Fruit fly (Drosophila melanogaster) whole organism, prepupa: ENCODE results near the gene CG4789.
A peak's percentile ranks its signal among the peaks of the same experiment; 100 is the strongest.

Source experiments
- Blimp-1 ChIP-seq: fragments of 200-800 bp; sonication (Bioruptor generic); optimal IDR thresholded peaks from 3 replicates; lab custom pipeline; 2017; ENCODE audit warnings: missing biosample characterization, missing genetic modification characterization, mild to moderate bottlenecking, moderate library complexity, missing genetic modification reagents
- CG10631 ChIP-seq: fragments of 200-800 bp; sonication (Bioruptor generic); optimal IDR thresholded peaks from 2 replicates; lab custom pipeline; 2016; ENCODE audit warnings: missing biosample characterization, missing genetic modification characterization
- CG10669 ChIP-seq: fragments of 200-800 bp; sonication (Bioruptor generic); optimal IDR thresholded peaks from 3 replicates; lab custom pipeline; 2018; ENCODE audit warnings: missing biosample characterization, mild to moderate bottlenecking, missing genetic modification characterization, moderate library complexity
- CG11294 ChIP-seq: fragments of 200-800 bp; sonication (Bioruptor generic); IDR thresholded peaks from 2 replicates; pipeline ENCODE4 v1.3.6; 2022; ENCODE audit warnings: missing biosample characterization, missing genetic modification characterization
- CG11762 ChIP-seq: fragments of 200-800 bp; sonication (Bioruptor generic); optimal IDR thresholded peaks from 3 replicates; lab custom pipeline; 2016; ENCODE audit warnings: missing biosample characterization, missing genetic modification characterization; ENCODE audit not compliant: insufficient read depth
- CG11902 ChIP-seq: fragments of 200-800 bp; sonication (Bioruptor generic); optimal IDR thresholded peaks from 3 replicates; lab custom pipeline; 2016; ENCODE audit warnings: missing biosample characterization, missing genetic modification characterization
- CG15336 ChIP-seq: fragments of 200-800 bp; sonication (Bioruptor generic); IDR thresholded peaks from 2 replicates; pipeline ENCODE4 v1.3.6; 2022; ENCODE audit warnings: missing biosample characterization, missing genetic modification characterization
- CG1621 ChIP-seq: fragments of 200-800 bp; sonication (Bioruptor generic); optimal IDR thresholded peaks from 3 replicates; lab custom pipeline; 2018; ENCODE audit warnings: missing biosample characterization, mild to moderate bottlenecking, missing genetic modification characterization
- CG16779 ChIP-seq: fragments of 200-800 bp; sonication (Bioruptor generic); optimal IDR thresholded peaks from 3 replicates; lab custom pipeline; 2017; ENCODE audit warnings: missing biosample characterization, mild to moderate bottlenecking, missing genetic modification characterization
- CG31627 ChIP-seq: fragments of 200-800 bp; sonication (Bioruptor generic); optimal IDR thresholded peaks from 3 replicates; lab custom pipeline; 2016; ENCODE audit warnings: missing biosample characterization, missing genetic modification characterization
- CG32006 ChIP-seq: fragments of 200-800 bp; sonication (Bioruptor generic); optimal IDR thresholded peaks from 3 replicates; lab custom pipeline; 2017; ENCODE audit warnings: missing biosample characterization, mild to moderate bottlenecking, missing genetic modification characterization
- CG3919 ChIP-seq: fragments of 200-800 bp; sonication (Bioruptor generic); optimal IDR thresholded peaks from 3 replicates; lab custom pipeline; 2016; ENCODE audit warnings: missing biosample characterization, missing genetic modification characterization
- CG4318 ChIP-seq: fragments of 200-800 bp; sonication (Bioruptor generic); optimal IDR thresholded peaks from 3 replicates; lab custom pipeline; 2017; ENCODE audit warnings: missing biosample characterization, mild to moderate bottlenecking, missing genetic modification characterization
- CG6163 ChIP-seq: fragments of 200-800 bp; sonication (Bioruptor generic); IDR thresholded peaks from 3 replicates; pipeline ENCODE4 v1.3.6; 2022; ENCODE audit warnings: missing biosample characterization, missing genetic modification characterization
- CG6276 ChIP-seq: fragments of 200-800 bp; sonication (Bioruptor generic); optimal IDR thresholded peaks from 2 replicates; lab custom pipeline; 2017; ENCODE audit warnings: missing biosample characterization, mild to moderate bottlenecking, missing genetic modification characterization
- CG6792 ChIP-seq: fragments of 200-800 bp; sonication (Bioruptor generic); optimal IDR thresholded peaks from 3 replicates; lab custom pipeline; 2016; ENCODE audit warnings: missing biosample characterization, missing genetic modification characterization
- CG6808 ChIP-seq: fragments of 200-800 bp; sonication (Bioruptor generic); optimal IDR thresholded peaks from 3 replicates; lab custom pipeline; 2017; ENCODE audit warnings: missing biosample characterization, missing genetic modification characterization, mild to moderate bottlenecking, moderate library complexity, missing genetic modification reagents
- CG6854 ChIP-seq: fragments of 200-800 bp; sonication (Bioruptor generic); optimal IDR thresholded peaks from 2 replicates; lab custom pipeline; 2017; ENCODE audit warnings: missing biosample characterization, mild to moderate bottlenecking, missing genetic modification characterization
- CG7368 ChIP-seq: fragments of 200-800 bp; sonication (Bioruptor generic); optimal IDR thresholded peaks from 3 replicates; lab custom pipeline; 2016; ENCODE audit warnings: missing biosample characterization, missing genetic modification characterization
- CG8119 ChIP-seq: fragments of 200-800 bp; sonication (Bioruptor generic); IDR thresholded peaks from 3 replicates; pipeline ENCODE4 v1.3.6; 2022; ENCODE audit warnings: missing biosample characterization, missing genetic modification characterization
- CG8319 ChIP-seq: fragments of 200-800 bp; sonication (Bioruptor generic); optimal IDR thresholded peaks from 3 replicates; lab custom pipeline; 2016; ENCODE audit warnings: missing biosample characterization, missing genetic modification characterization
- Eip75B ChIP-seq: fragments of 200-800 bp; sonication (Bioruptor generic); optimal IDR thresholded peaks from 3 replicates; lab custom pipeline; 2016; ENCODE audit warnings: missing biosample characterization, missing genetic modification characterization
- Eip78C ChIP-seq: fragments of 200-800 bp; sonication (Bioruptor generic); peaks from one replicate; lab custom pipeline; 2016; ENCODE audit warnings: missing biosample characterization, missing genetic modification characterization
- Eip93F ChIP-seq: fragments of 200-800 bp; sonication (Bioruptor generic); optimal IDR thresholded peaks from 2 replicates; lab custom pipeline; 2016; ENCODE audit warnings: missing biosample characterization, mild to moderate bottlenecking, missing genetic modification characterization
- Ets21C ChIP-seq: fragments of 200-800 bp; sonication (Bioruptor generic); optimal IDR thresholded peaks from 3 replicates; lab custom pipeline; 2016; ENCODE audit warnings: missing biosample characterization, missing genetic modification characterization
- Ets96B ChIP-seq: fragments of 200-800 bp; optimal IDR thresholded peaks from 2 replicates; lab custom pipeline; 2019; ENCODE audit warnings: missing biosample characterization, mild to moderate bottlenecking, missing genetic modification characterization, moderate library complexity
- Hr38 ChIP-seq: sonication (Bioruptor generic); optimal IDR thresholded peaks from 2 replicates; lab custom pipeline; 2016; ENCODE audit warnings: missing biosample characterization, missing genetic modification characterization
- Hr39 ChIP-seq: fragments of 200-800 bp; sonication (Bioruptor generic); optimal IDR thresholded peaks from 2 replicates; lab custom pipeline; 2016; ENCODE audit warnings: missing biosample characterization, missing genetic modification characterization
- Hr4 ChIP-seq: fragments of 200-800 bp; sonication (Bioruptor generic); optimal IDR thresholded peaks from 3 replicates; lab custom pipeline; 2016; ENCODE audit warnings: missing biosample characterization, missing genetic modification characterization
- Lpt ChIP-seq: fragments of 200-800 bp; sonication (Bioruptor generic); optimal IDR thresholded peaks from 3 replicates; lab custom pipeline; 2016; ENCODE audit warnings: missing biosample characterization, missing genetic modification characterization
- Met ChIP-seq: fragments of 200-800 bp; sonication (Bioruptor generic); optimal IDR thresholded peaks from 3 replicates; lab custom pipeline; 2016; ENCODE audit warnings: missing biosample characterization, missing genetic modification characterization
- OdsH ChIP-seq: fragments of 200-800 bp; sonication (Bioruptor generic); optimal IDR thresholded peaks from 3 replicates; lab custom pipeline; 2016; ENCODE audit warnings: missing biosample characterization, missing genetic modification characterization
- Smox ChIP-seq: fragments of 200-800 bp; sonication (Bioruptor generic); optimal IDR thresholded peaks from 3 replicates; lab custom pipeline; 2016; ENCODE audit warnings: missing biosample characterization, missing genetic modification characterization
- Sox102F ChIP-seq: fragments of 200-800 bp; sonication (Bioruptor generic); optimal IDR thresholded peaks from 2 replicates; lab custom pipeline; 2016; ENCODE audit warnings: missing biosample characterization, mild to moderate bottlenecking, missing genetic modification characterization
- Sox15 ChIP-seq: fragments of 200-800 bp; sonication (Bioruptor generic); optimal IDR thresholded peaks from 3 replicates; lab custom pipeline; 2016; ENCODE audit warnings: missing biosample characterization, missing genetic modification characterization
- achi ChIP-seq: fragments of 200-800 bp; sonication (Bioruptor generic); optimal IDR thresholded peaks from 3 replicates; lab custom pipeline; 2016; ENCODE audit warnings: missing biosample characterization, missing genetic modification characterization
- acj6 ChIP-seq: fragments of 200-800 bp; sonication (Bioruptor generic); optimal IDR thresholded peaks from 3 replicates; lab custom pipeline; 2016; ENCODE audit warnings: missing biosample characterization, missing genetic modification characterization
- cyc ChIP-seq: fragments of 200-800 bp; sonication (Bioruptor generic); optimal IDR thresholded peaks from 3 replicates; lab custom pipeline; 2016; ENCODE audit warnings: missing biosample characterization, missing genetic modification characterization
- dsx ChIP-seq: fragments of 200-800 bp; optimal IDR thresholded peaks from 3 replicates; lab custom pipeline; 2019; ENCODE audit warnings: missing biosample characterization, mild to moderate bottlenecking, missing genetic modification characterization, moderate library complexity; ENCODE audit not compliant: poor library complexity, severe bottlenecking
- eg ChIP-seq: fragments of 200-800 bp; sonication (Bioruptor generic); IDR thresholded peaks from 3 replicates; pipeline ENCODE4 v1.3.6; 2022; ENCODE audit warnings: missing biosample characterization, missing genetic modification characterization
- esn ChIP-seq: fragments of 200-800 bp; sonication (Bioruptor generic); optimal IDR thresholded peaks from 2 replicates; lab custom pipeline; 2016; ENCODE audit warnings: missing biosample characterization, mild to moderate bottlenecking, missing genetic modification characterization, moderate library complexity
- fd59A ChIP-seq: fragments of 200-800 bp; sonication (Bioruptor generic); optimal IDR thresholded peaks from 2 replicates; lab custom pipeline; 2017; ENCODE audit warnings: missing biosample characterization, mild to moderate bottlenecking, missing genetic modification characterization, missing genetic modification reagents
- fd85E ChIP-seq: fragments of 200-800 bp; sonication (Bioruptor generic); optimal IDR thresholded peaks from 3 replicates; lab custom pipeline; 2016; ENCODE audit warnings: missing biosample characterization, missing genetic modification characterization
- net ChIP-seq: fragments of 200-800 bp; sonication (Bioruptor generic); optimal IDR thresholded peaks from 3 replicates; lab custom pipeline; 2016; ENCODE audit warnings: missing biosample characterization, missing genetic modification characterization
- pdm3 ChIP-seq: fragments of 200-800 bp; sonication (Bioruptor generic); optimal IDR thresholded peaks from 3 replicates; lab custom pipeline; 2016; ENCODE audit warnings: missing biosample characterization, missing genetic modification characterization
- salr ChIP-seq, 2 experiments: fragments of 200-800 bp; sonication (Bioruptor generic); optimal IDR thresholded peaks; 3 replicates each; lab custom pipeline; 2016 to 2018; ENCODE audit warnings: missing biosample characterization in 2 of 2, missing genetic modification characterization in 2 of 2, mild to moderate bottlenecking in 1 of 2
- spab ChIP-seq: fragments of 200-800 bp; sonication (Bioruptor generic); optimal IDR thresholded peaks from 2 replicates; lab custom pipeline; 2017; ENCODE audit warnings: missing biosample characterization, mild to moderate bottlenecking, missing genetic modification characterization, missing genetic modification reagents
- ss ChIP-seq, 2 experiments: fragments of 200-800 bp; sonication (Bioruptor generic); optimal IDR thresholded peaks; 2 replicates in 1 of 2; 3 replicates in 1 of 2; lab custom pipeline; 2017 to 2018; ENCODE audit warnings: mild to moderate bottlenecking in 2 of 2, missing biosample characterization in 2 of 2, missing genetic modification characterization in 2 of 2, moderate library complexity in 1 of 2
- svp ChIP-seq: fragments of 200-800 bp; sonication (Bioruptor generic); peaks from one replicate; lab custom pipeline; 2016; ENCODE audit warnings: missing biosample characterization, missing genetic modification characterization
- topi ChIP-seq: fragments of 200-800 bp; sonication (Bioruptor generic); optimal IDR thresholded peaks from 3 replicates; lab custom pipeline; 2016; ENCODE audit warnings: missing biosample characterization, missing genetic modification characterization

Gene CG4789

dm6 chrX:16821216-16821615, 20.5 kb downstream of the CG4789 start:
- TF ChIP-seq CG10669 (GFP tag; lab: Kevin White, UChicago): peak; percentile 5
- TF ChIP-seq net: peak; percentile 12
- TF ChIP-seq Smox (GFP tag; lab: Kevin White, UChicago): no peak
- TF ChIP-seq CG31627 (GFP tag; lab: Kevin White, UChicago): no peak
- TF ChIP-seq ss (GFP tag; optimal IDR thresholded peaks at IDR 0.05; lab: Kevin White, UChicago): no peak
- TF ChIP-seq Sox15: no peak
- TF ChIP-seq esn (GFP tag; lab: Kevin White, UChicago): no peak
- no peak for TF ChIP-seq CG6792
- TF ChIP-seq spab: no peak
- no peak for TF ChIP-seq cyc
- TF ChIP-seq CG8119 (GFP tag; lab: Robert Waterston, UW): peak; percentile 62; the same call in 2 of the 3 replicates
- TF ChIP-seq topi (GFP tag; lab: Kevin White, UChicago): no peak
- no peak for TF ChIP-seq CG16779 (tag; lab: Kevin White, UChicago)
- no peak for TF ChIP-seq CG11902 (GFP tag; lab: Kevin White, UChicago)
- TF ChIP-seq Lpt (GFP tag; lab: Kevin White, UChicago): no peak
- TF ChIP-seq CG11294 (GFP tag; lab: Robert Waterston, UW): peak; percentile 6; the same call in 1 of the 2 replicates
- TF ChIP-seq Eip75B (GFP tag; lab: Kevin White, UChicago): no peak
- TF ChIP-seq CG3919: no peak
- peak; percentile 62 for TF ChIP-seq eg
- TF ChIP-seq CG6276 (GFP tag; lab: Kevin White, UChicago): peak; percentile 51
- TF ChIP-seq pdm3: peak; percentile 35
- no peak for TF ChIP-seq svp (GFP tag; lab: Kevin White, UChicago)
- no peak for TF ChIP-seq Ets96B
- no peak for TF ChIP-seq Eip93F (GFP tag; lab: Kevin White, UChicago)
- TF ChIP-seq salr (GFP tag; optimal IDR thresholded peaks at IDR 0.05; lab: Kevin White, UChicago): no peak
- TF ChIP-seq CG15336 (GFP tag; lab: Robert Waterston, UW): peak; percentile 70
- TF ChIP-seq CG32006 (GFP tag; lab: Kevin White, UChicago): peak; percentile 63
- peak; percentile 10 for TF ChIP-seq CG11762 (GFP tag; lab: Kevin White, UChicago)
- TF ChIP-seq CG8319 (GFP tag; lab: Kevin White, UChicago): no peak
- no peak for TF ChIP-seq Sox102F (GFP tag; lab: Kevin White, UChicago)
- no peak for TF ChIP-seq Met (GFP tag; lab: Kevin White, UChicago)
- TF ChIP-seq OdsH (GFP tag; lab: Kevin White, UChicago): peak; percentile 31
- TF ChIP-seq Blimp-1 (GFP tag; lab: Kevin White, UChicago): no peak
- TF ChIP-seq dsx (GFP tag; lab: Kevin White, UChicago): no peak
- 0 out of 3 replicates have a peak, but pooled peaks have one; percentile 40 for TF ChIP-seq CG6163 (GFP tag; lab: Robert Waterston, UW)
- TF ChIP-seq fd85E (GFP tag; lab: Kevin White, UChicago): no peak
- TF ChIP-seq fd59A (GFP tag; lab: Kevin White, UChicago): no peak
- no peak for TF ChIP-seq CG6808 (GFP tag; lab: Kevin White, UChicago)
- TF ChIP-seq achi (GFP tag; lab: Kevin White, UChicago): peak; percentile 10
- TF ChIP-seq CG1621 (tag; lab: Kevin White, UChicago): no peak
- no peak for TF ChIP-seq CG7368 (GFP tag; lab: Kevin White, UChicago)
- peak; percentile 13 for TF ChIP-seq acj6 (GFP tag; lab: Kevin White, UChicago)
- TF ChIP-seq Hr39 (GFP tag; lab: Kevin White, UChicago): no peak
- TF ChIP-seq CG6854 (GFP tag; lab: Kevin White, UChicago): no peak
- no peak for TF ChIP-seq Ets21C (GFP tag; lab: Kevin White, UChicago)
- TF ChIP-seq CG10631 (GFP tag; lab: Kevin White, UChicago): peak; percentile 5
- peak; percentile 78 for TF ChIP-seq Eip78C (GFP tag; lab: Kevin White, UChicago)
- peak; percentile 26 for TF ChIP-seq CG4318 (GFP tag; lab: Kevin White, UChicago)
- no peak for TF ChIP-seq Hr38
- peak; percentile 40 for TF ChIP-seq Hr4 (GFP tag; lab: Kevin White, UChicago)
- TF ChIP-seq, all 60 proteins: peak for 18
